Fruit fly (Drosophila melanogaster) whole organism, embryonic: ENCODE results near the gene CG34238.

ENCODE experiments used
- Adf1 ChIP-seq: fragments of 200-800 bp; sonication (Bioruptor generic); IDR thresholded peaks from 2 replicates; pipeline ENCODE4 v1.3.6; 2022; ENCODE audit warnings: missing biosample characterization, missing genetic modification characterization
- CG10565 ChIP-seq: fragments of 200-800 bp; sonication (Bioruptor generic); optimal IDR thresholded peaks from 3 replicates; lab custom pipeline; 2016; ENCODE audit warnings: missing biosample characterization, mild to moderate bottlenecking, missing genetic modification characterization
- CG13624 ChIP-seq: fragments of 200-800 bp; sonication (Bioruptor generic); optimal IDR thresholded peaks from 2 replicates; lab custom pipeline; 2016; ENCODE audit warnings: missing biosample characterization, missing genetic modification characterization
- CG1529 ChIP-seq: fragments of 200-800 bp; sonication (Bioruptor generic); optimal IDR thresholded peaks from 3 replicates; lab custom pipeline; 2018; ENCODE audit warnings: missing biosample characterization, missing genetic modification characterization
- CG1603 ChIP-seq: fragments of 200-800 bp; sonication (Bioruptor generic); optimal IDR thresholded peaks from 2 replicates; lab custom pipeline; 2019; ENCODE audit warnings: missing biosample characterization, mild to moderate bottlenecking, missing genetic modification characterization, moderate library complexity
- CG17912 ChIP-seq: fragments of 200-800 bp; sonication (Bioruptor generic); optimal IDR thresholded peaks from 2 replicates; lab custom pipeline; 2018; ENCODE audit warnings: missing biosample characterization, mild to moderate bottlenecking, missing genetic modification characterization
- CG1832 ChIP-seq: fragments of 200-800 bp; sonication (Bioruptor generic); optimal IDR thresholded peaks from 2 replicates; lab custom pipeline; 2017; ENCODE audit warnings: missing biosample characterization, mild to moderate bottlenecking, missing genetic modification characterization, inconsistent platforms
- CG18476 ChIP-seq: fragments of 200-800 bp; sonication (Bioruptor generic); optimal IDR thresholded peaks from 2 replicates; lab custom pipeline; 2016; ENCODE audit warnings: missing biosample characterization, mild to moderate bottlenecking, missing genetic modification characterization
- CG18619 ChIP-seq: fragments of 200-800 bp; sonication (Bioruptor generic); optimal IDR thresholded peaks from 3 replicates; lab custom pipeline; 2017; ENCODE audit warnings: missing biosample characterization, mild to moderate bottlenecking, missing genetic modification characterization
- CG2889 ChIP-seq: fragments of 200-800 bp; sonication (Bioruptor generic); IDR thresholded peaks from 3 replicates; pipeline ENCODE4 v1.3.6; 2022; ENCODE audit warnings: missing biosample characterization, missing genetic modification characterization
- CG31224 ChIP-seq: fragments of 200-800 bp; sonication (Bioruptor generic); IDR thresholded peaks from 2 replicates; pipeline ENCODE4 v1.3.6; 2022; ENCODE audit warnings: missing biosample characterization, missing genetic modification characterization
- CG42726 ChIP-seq: fragments of 200-800 bp; sonication (Bioruptor generic); IDR thresholded peaks from 2 replicates; pipeline ENCODE4 v1.3.6; 2022; ENCODE audit warnings: missing biosample characterization, missing genetic modification characterization; ENCODE audit not compliant: partially characterized antibody
- CG5245 ChIP-seq: fragments of 200-800 bp; sonication (Bioruptor generic); optimal IDR thresholded peaks from 3 replicates; lab custom pipeline; 2016; ENCODE audit warnings: missing biosample characterization, missing genetic modification characterization
- CG8089 ChIP-seq: fragments of 200-800 bp; sonication (Bioruptor generic); optimal IDR thresholded peaks from 3 replicates; lab custom pipeline; 2016; ENCODE audit warnings: missing biosample characterization, missing genetic modification characterization
- Dll ChIP-seq: fragments of 200-800 bp; sonication (Bioruptor generic); IDR thresholded peaks from 4 replicates; pipeline ENCODE4 v1.3.6; 2022; ENCODE audit warnings: missing biosample characterization, missing genetic modification characterization; ENCODE audit not compliant: partially characterized antibody
- Mes4 ChIP-seq: fragments of 200-800 bp; sonication (Bioruptor generic); optimal IDR thresholded peaks from 2 replicates; lab custom pipeline; 2016; ENCODE audit warnings: missing biosample characterization, missing genetic modification characterization
- Stat92E ChIP-seq, 3 experiments: fragments of >200 bp in 2 of 3; fragments of 200-800 bp in 1 of 3; sonication (Bioruptor generic) in 1 of 3; optimal IDR thresholded peaks; 2 replicates each; lab custom pipeline; 2017 to 2019; ENCODE audit warnings: missing biosample characterization in 3 of 3, missing genetic modification characterization in 3 of 3, mild to moderate bottlenecking in 1 of 3, moderate library complexity in 1 of 3
- TFAM ChIP-seq: fragments of 200-800 bp; sonication (Bioruptor generic); optimal IDR thresholded peaks from 2 replicates; lab custom pipeline; 2017; ENCODE audit warnings: missing biosample characterization, missing genetic modification characterization, inconsistent platforms
- Usf ChIP-seq: fragments of 200-800 bp; sonication (Bioruptor generic); optimal IDR thresholded peaks from 2 replicates; lab custom pipeline; 2017; ENCODE audit warnings: missing genotype, missing biosample characterization, missing genetic modification characterization
- Xbp1 ChIP-seq: fragments of 200-800 bp; sonication (Bioruptor generic); optimal IDR thresholded peaks from 3 replicates; lab custom pipeline; 2016; ENCODE audit warnings: missing biosample characterization, mild to moderate bottlenecking, missing genetic modification characterization
- caup ChIP-seq: fragments of 200-800 bp; sonication (Bioruptor generic); optimal IDR thresholded peaks from 3 replicates; lab custom pipeline; 2017; ENCODE audit warnings: missing biosample characterization, mild to moderate bottlenecking, missing genetic modification characterization, moderate library complexity; ENCODE audit not compliant: severe bottlenecking
- chif ChIP-seq, 2 experiments: fragments of 200-800 bp; sonication (Bioruptor generic); optimal IDR thresholded peaks; 3 replicates each; lab custom pipeline; 2016; ENCODE audit warnings: missing biosample characterization in 2 of 2, missing genetic modification characterization in 2 of 2
- chinmo ChIP-seq: fragments of 200-800 bp; sonication (Bioruptor generic); IDR thresholded peaks from 4 replicates; pipeline ENCODE4 v1.3.6; 2022; ENCODE audit warnings: missing biosample characterization, missing genetic modification characterization; ENCODE audit not compliant: partially characterized antibody
- ci ChIP-seq: fragments of 200-800 bp; sonication (Bioruptor generic); IDR thresholded peaks from 3 replicates; pipeline ENCODE4 v1.3.6; 2022; ENCODE audit warnings: missing biosample characterization, missing genetic modification characterization
- cwo ChIP-seq: fragments of 200-800 bp; sonication (Bioruptor generic); optimal IDR thresholded peaks from 3 replicates; lab custom pipeline; 2017; ENCODE audit warnings: missing biosample characterization, missing genetic modification characterization, mild to moderate bottlenecking, moderate library complexity, missing genetic modification reagents
- dmrt11E ChIP-seq: fragments of 200-800 bp; sonication (Bioruptor generic); optimal IDR thresholded peaks from 3 replicates; lab custom pipeline; 2018; ENCODE audit warnings: missing biosample characterization, mild to moderate bottlenecking, missing genetic modification characterization, moderate library complexity
- dmrt99B ChIP-seq: fragments of 200-800 bp; sonication (Bioruptor generic); optimal IDR thresholded peaks from 2 replicates; lab custom pipeline; 2018; ENCODE audit warnings: missing biosample characterization, mild to moderate bottlenecking, missing genetic modification characterization, moderate library complexity
- hkb ChIP-seq, 2 experiments: fragments of 200-800 bp in 1 of 2; fragments of >200 bp in 1 of 2; sonication (Bioruptor generic) in 1 of 2; IDR thresholded peaks in 1 of 2; optimal IDR thresholded peaks in 1 of 2; 2 replicates each; pipeline versions ENCODE4 v1.3.6 to Lab custom; 2017 to 2022; ENCODE audit warnings: missing biosample characterization in 1 of 2, missing genetic modification characterization in 1 of 2
- jigr1 ChIP-seq: fragments of 200-800 bp; sonication (Bioruptor generic); IDR thresholded peaks from 3 replicates; pipeline ENCODE4 v1.3.6; 2022; ENCODE audit warnings: missing biosample characterization, missing genetic modification characterization
- maf-S ChIP-seq: fragments of 200-800 bp; sonication (Bioruptor generic); optimal IDR thresholded peaks from 2 replicates; lab custom pipeline; 2016; ENCODE audit warnings: missing biosample characterization, missing genetic modification characterization
- mirr ChIP-seq: fragments of 200-800 bp; sonication (Bioruptor generic); optimal IDR thresholded peaks from 3 replicates; lab custom pipeline; 2018; ENCODE audit warnings: missing biosample characterization, mild to moderate bottlenecking, missing genetic modification characterization
- mld ChIP-seq: fragments of 200-800 bp; sonication (Bioruptor generic); IDR thresholded peaks from 3 replicates; pipeline ENCODE4 v1.3.6; 2022; ENCODE audit warnings: missing biosample characterization, missing genetic modification characterization; ENCODE audit not compliant: partially characterized antibody
- oc ChIP-seq: fragments of 200-800 bp; sonication (Bioruptor generic); optimal IDR thresholded peaks from 2 replicates; lab custom pipeline; 2018; ENCODE audit warnings: missing biosample characterization, mild to moderate bottlenecking, missing genetic modification characterization, moderate library complexity
- odd ChIP-seq: fragments of 200-800 bp; sonication (Bioruptor generic); optimal IDR thresholded peaks from 2 replicates; lab custom pipeline; 2017; ENCODE audit warnings: missing biosample characterization, mild to moderate bottlenecking, missing genetic modification characterization
- onecut ChIP-seq: fragments of 200-800 bp; sonication (Bioruptor generic); IDR thresholded peaks from 2 replicates; pipeline ENCODE4 v1.3.6; 2022; ENCODE audit warnings: missing biosample characterization, missing genetic modification characterization
- pho ChIP-seq: fragments of 200-800 bp; sonication (Bioruptor generic); optimal IDR thresholded peaks from 2 replicates; lab custom pipeline; 2016; ENCODE audit warnings: missing biosample characterization, missing genetic modification characterization
- pnt ChIP-seq: fragments of 200-800 bp; sonication (Bioruptor generic); optimal IDR thresholded peaks from 3 replicates; lab custom pipeline; 2016; ENCODE audit warnings: missing biosample characterization, missing genetic modification characterization
- prd ChIP-seq, 3 experiments: fragments of >200 bp in 2 of 3; fragments of 200-800 bp in 1 of 3; sonication (Bioruptor generic) in 1 of 3; optimal IDR thresholded peaks in 2 of 3; IDR thresholded peaks in 1 of 3; 2 replicates in 2 of 3; 3 replicates in 1 of 3; pipeline versions ENCODE4 v1.3.6 to Lab custom; 2017 to 2022; ENCODE audit warnings: missing biosample characterization in 1 of 3, missing genetic modification characterization in 1 of 3
- pros ChIP-seq: fragments of 200-800 bp; sonication (Bioruptor generic); optimal IDR thresholded peaks from 3 replicates; lab custom pipeline; 2019; ENCODE audit warnings: missing biosample characterization, mild to moderate bottlenecking, missing genetic modification characterization, moderate library complexity
- psq ChIP-seq: fragments of 200-800 bp; sonication (Bioruptor generic); optimal IDR thresholded peaks from 2 replicates; lab custom pipeline; 2017; ENCODE audit warnings: missing biosample characterization, missing genetic modification characterization
- pzg ChIP-seq: fragments of 200-800 bp; sonication (Bioruptor generic); optimal IDR thresholded peaks from 3 replicates; lab custom pipeline; 2018; ENCODE audit warnings: missing biosample characterization, mild to moderate bottlenecking, missing genetic modification characterization, moderate library complexity
- sd ChIP-seq: fragments of 200-800 bp; sonication (Bioruptor generic); optimal IDR thresholded peaks from 3 replicates; lab custom pipeline; 2018; ENCODE audit warnings: missing biosample characterization, mild to moderate bottlenecking, missing genetic modification characterization, moderate library complexity
- slbo ChIP-seq: fragments of 200-800 bp; sonication (Bioruptor generic); IDR thresholded peaks from 2 replicates; pipeline ENCODE4 v1.3.6; 2022; ENCODE audit warnings: missing biosample characterization, missing genetic modification characterization
- sqz ChIP-seq: fragments of 200-800 bp; sonication (Bioruptor generic); optimal IDR thresholded peaks from 3 replicates; lab custom pipeline; 2018; ENCODE audit warnings: missing biosample characterization, mild to moderate bottlenecking, missing genetic modification characterization
- sr ChIP-seq: fragments of 200-800 bp; sonication (Bioruptor generic); IDR thresholded peaks from 3 replicates; pipeline ENCODE4 v1.3.6; 2022; ENCODE audit warnings: missing biosample characterization, missing genetic modification characterization
- ttk ChIP-seq: fragments of 200-800 bp; sonication (Bioruptor generic); IDR thresholded peaks from 2 replicates; pipeline ENCODE4 v2.1.2; 2022; ENCODE audit warnings: missing biosample characterization, missing genetic modification characterization
- vfl ChIP-seq: fragments of 200-800 bp; sonication (Bioruptor generic); optimal IDR thresholded peaks from 2 replicates; lab custom pipeline; 2016; ENCODE audit warnings: missing biosample characterization, missing genetic modification characterization
- vnd ChIP-seq: fragments of 200-800 bp; sonication (Bioruptor generic); IDR thresholded peaks from 3 replicates; pipeline ENCODE4 v1.3.6; 2022; ENCODE audit warnings: missing biosample characterization, missing genetic modification characterization; ENCODE audit not compliant: partially characterized antibody
- zfh1 ChIP-seq: fragments of 200-800 bp; sonication (Bioruptor generic); IDR thresholded peaks from 3 replicates; pipeline ENCODE4 v1.3.6; 2022; ENCODE audit warnings: missing biosample characterization, missing genetic modification characterization

The CG34238 gene

DNA sequence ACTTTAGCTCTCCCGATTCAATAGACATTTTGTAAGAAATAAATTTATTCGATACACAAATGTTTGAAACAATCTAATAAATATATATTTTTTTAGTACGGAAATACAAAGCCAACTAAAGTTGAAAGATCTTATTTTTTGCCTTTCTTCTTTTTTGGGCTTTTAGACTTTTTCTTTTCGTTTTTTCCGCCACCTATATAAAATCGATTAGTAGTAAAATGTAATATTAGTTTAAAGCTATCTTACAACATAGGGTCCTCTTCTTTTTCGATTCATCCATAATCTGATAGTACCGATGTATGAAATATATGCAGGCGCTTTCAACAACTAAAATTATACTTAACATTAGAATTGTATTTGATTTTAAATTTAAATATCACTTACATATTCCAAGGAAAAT is 3.7 kb downstream of the CG34238 start, which contains the start of gene CG42536:
Gene CG42536, minus strand, starts transcription at position 101 of the 400 bp plus-strand sequence.
- TF ChIP-seq CG1832 (no peak), ci (GFP tag; lab: Robert Waterston, UW) (no peak), dmrt11E (no peak), CG1529 (GFP tag; lab: Kevin White, UChicago) (no peak), CG13624 (no peak), TFAM (GFP tag; lab: Kevin White, UChicago) (no peak), CG18619 (GFP tag; lab: Kevin White, UChicago) (no peak), CG8089 (GFP tag; lab: Kevin White, UChicago) (no peak), maf-S (GFP tag; lab: Kevin White, UChicago) (no peak), sr (GFP tag; lab: Robert Waterston, UW) (no peak), chif (GFP tag; optimal IDR thresholded peaks at IDR 0.05; lab: Kevin White, UChicago) (no peak), zfh1 (GFP tag; lab: Robert Waterston, UW) (no peak), pzg (GFP tag; lab: Kevin White, UChicago) (no peak), psq (GFP tag; lab: Kevin White, UChicago) (no peak), chinmo (GFP tag; lab: Robert Waterston, UW) (no peak), dmrt99B (tag; lab: Kevin White, UChicago) (no peak), jigr1 (no peak)

DNA sequence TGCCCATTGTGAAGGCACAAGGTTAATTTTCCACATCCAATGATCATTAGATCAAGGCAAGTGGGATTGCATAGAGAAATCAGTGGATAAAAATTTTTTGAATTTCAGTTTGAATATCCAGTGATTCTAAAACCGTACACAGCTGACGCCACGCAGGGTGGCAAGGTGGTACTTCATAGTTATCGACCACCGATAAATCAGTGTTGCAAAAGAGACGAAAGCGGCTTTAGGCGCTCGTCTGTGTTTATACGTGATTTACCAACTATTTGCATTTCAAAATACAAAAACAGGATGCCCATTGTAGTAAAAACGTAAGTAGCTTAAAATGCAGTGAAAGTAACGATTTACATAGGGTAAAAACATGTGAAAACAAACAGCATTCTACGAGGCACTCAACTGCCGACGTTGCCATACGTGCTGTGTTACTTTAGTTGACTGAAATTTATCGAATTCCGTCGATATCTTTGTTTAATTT is 4.6 kb downstream of the CG34238 start, which contains the start of the genes CG42535, CG34001 and hay:
Gene CG42535, minus strand, starts transcription at position 51 of the 475 bp plus-strand sequence.
Gene CG34001, plus strand, starts transcription at position 195 of the 475 bp plus-strand sequence.
Gene hay, plus strand, starts transcription at position 195 of the 475 bp plus-strand sequence.
- TF ChIP-seq CG18476 (GFP tag; lab: Kevin White, UChicago) (no peak), Xbp1 (GFP tag; lab: Kevin White, UChicago) (no peak), oc (tag; lab: Kevin White, UChicago) (no peak), prd (optimal IDR thresholded peaks at IDR 0.05; lab: Kevin White, UChicago) (no peak), prd (GFP tag; IDR thresholded peaks at IDR 0.05; lab: Robert Waterston, UW) (no peak), pnt (GFP tag; lab: Kevin White, UChicago) (no peak), vnd (GFP tag; lab: Robert Waterston, UW) (no peak), Adf1 (GFP tag; lab: Robert Waterston, UW) (no peak), vfl (no peak), hkb (optimal IDR thresholded peaks at IDR 0.05; lab: Kevin White, UChicago) (peak; percentile 32), hkb (GFP tag; IDR thresholded peaks at IDR 0.05; lab: Robert Waterston, UW) (no peak), CG10565 (GFP tag; lab: Kevin White, UChicago) (no peak), pros (no peak), Dll (no peak), mirr (GFP tag; lab: Kevin White, UChicago) (no peak), CG1603 (tag; lab: Kevin White, UChicago) (no peak), slbo (GFP tag; lab: Robert Waterston, UW) (no peak), onecut (GFP tag; lab: Robert Waterston, UW) (no peak), CG31224 (GFP tag; lab: Robert Waterston, UW) (no peak), CG8089 (GFP tag; lab: Kevin White, UChicago) (no peak), ttk (GFP tag; lab: Robert Waterston, UW) (no peak), CG42726 (GFP tag; lab: Robert Waterston, UW) (no peak), mld (no peak), caup (no peak), Usf (no peak), sd (peak; percentile 77), pho (GFP tag; lab: Kevin White, UChicago) (peak; percentile 11), CG5245 (no peak), Mes4 (GFP tag; lab: Kevin White, UChicago) (no peak), Stat92E (GFP tag; optimal IDR thresholded peaks at IDR 0.05; lab: Kevin White, UChicago) (peak in 1 of 3 experiments; percentile 6), CG17912 (GFP tag; lab: Kevin White, UChicago) (no peak), odd (no peak), CG2889 (GFP tag; lab: Robert Waterston, UW) (no peak), cwo (GFP tag; lab: Kevin White, UChicago) (no peak), sqz (no peak)
